Fruit fly (Drosophila melanogaster): ENCODE results near the gene Eip74EF.
A peak's percentile ranks its signal among the peaks of the same experiment; 100 is the strongest.

Gene Eip74EF

dm6 chr3L:17656716-17657395 lies 37.7 kb upstream of the Eip74EF start (continued):
- TF ChIP-seq CG9932 (GFP tag; IDR thresholded peaks at IDR 0.05) = no peak
- no peak for TF ChIP-seq insv (GFP tag; optimal IDR thresholded peaks at IDR 0.05)
- no peak for TF ChIP-seq dmrt11E (tag; optimal IDR thresholded peaks at IDR 0.05)
- TF ChIP-seq CG13775 (GFP tag; optimal IDR thresholded peaks at IDR 0.05) = no peak
- TF ChIP-seq CG12155 (GFP tag; optimal IDR thresholded peaks at IDR 0.05) = no peak
- no peak for TF ChIP-seq CG13894 (tag; optimal IDR thresholded peaks at IDR 0.05)
- no peak for TF ChIP-seq CG7357 (GFP tag; IDR thresholded peaks at IDR 0.05)
- peak; percentile 31; the same call in 1 of the 3 replicates for TF ChIP-seq row (GFP tag; IDR thresholded peaks at IDR 0.05)
- no peak for TF ChIP-seq CG8765 (GFP tag; IDR thresholded peaks at IDR 0.05)
- TF ChIP-seq zfh1 (GFP tag; IDR thresholded peaks at IDR 0.05) = no peak
- no peak for TF ChIP-seq gro (GFP tag; optimal IDR thresholded peaks at IDR 0.05)
- no peak for TF ChIP-seq MTF-1 (GFP tag; optimal IDR thresholded peaks at IDR 0.05; ENCODE audit: borderline replicate concordance)
- TF ChIP-seq Jarid2 (GFP tag; optimal IDR thresholded peaks at IDR 0.05) = no peak
- no peak for TF ChIP-seq Dll (GFP tag; IDR thresholded peaks at IDR 0.05; ENCODE audit: partially characterized antibody)
- TF ChIP-seq Tbp (GFP tag; optimal IDR thresholded peaks at IDR 0.05) = no peak
- peak; percentile 24 for TF ChIP-seq CG3407 (GFP tag; optimal IDR thresholded peaks at IDR 0.05)
- no peak for TF ChIP-seq Hr39 (optimal IDR thresholded peaks at IDR 0.05)
- no peak for TF ChIP-seq Dad (GFP tag; optimal IDR thresholded peaks at IDR 0.05)
- TF ChIP-seq lab (GFP tag; optimal IDR thresholded peaks at IDR 0.05) = no peak
- TF ChIP-seq Neu2 (GFP tag; optimal IDR thresholded peaks at IDR 0.05; ENCODE audit: borderline replicate concordance) = no peak
- no peak for TF ChIP-seq HLH3B (GFP tag; IDR thresholded peaks at IDR 0.05)
- peak; percentile 26 for TF ChIP-seq gsb-n (tag; optimal IDR thresholded peaks at IDR 0.05)
- 0 out of 3 replicates have a peak, but pooled peaks have one; percentile 8 for TF ChIP-seq so (GFP tag; IDR thresholded peaks at IDR 0.05)
- no peak for TF ChIP-seq HLH54F (GFP tag; optimal IDR thresholded peaks at IDR 0.05)
- TF ChIP-seq CG11456 (GFP tag; IDR thresholded peaks at IDR 0.05) = no peak
- no peak for TF ChIP-seq mld (GFP tag; IDR thresholded peaks at IDR 0.05; ENCODE audit: partially characterized antibody)
- no peak for TF ChIP-seq CG14667 (GFP tag; IDR thresholded peaks at IDR 0.05)
- no peak for TF ChIP-seq esg (GFP tag; conservative IDR thresholded peaks at IDR 0.05)
- no peak for TF ChIP-seq BEAF-32 (GFP tag; optimal IDR thresholded peaks at IDR 0.05)
- TF ChIP-seq CG32767 (GFP tag; IDR thresholded peaks at IDR 0.05) = no peak
- no peak for TF ChIP-seq Nf-YC (tag; optimal IDR thresholded peaks at IDR 0.05)
- no peak for TF ChIP-seq CG14965 (GFP tag; optimal IDR thresholded peaks at IDR 0.05; ENCODE audit: borderline replicate concordance)
- TF ChIP-seq Ssrp (tag; optimal IDR thresholded peaks at IDR 0.05) = peak; percentile 4
- no peak for TF ChIP-seq CG7928 (GFP tag; optimal IDR thresholded peaks at IDR 0.05)
- TF ChIP-seq ERR (GFP tag; optimal IDR thresholded peaks at IDR 0.05) = no peak
- TF ChIP-seq CG1603 (tag; optimal IDR thresholded peaks at IDR 0.05) = peak; percentile 38
- no peak for TF ChIP-seq fru (optimal IDR thresholded peaks at IDR 0.05)
- TF ChIP-seq C15 (GFP tag; IDR thresholded peaks at IDR 0.05) = no peak
- no peak for TF ChIP-seq mirr (GFP tag; optimal IDR thresholded peaks at IDR 0.05)
- no peak for TF ChIP-seq Hr78 (GFP tag; optimal IDR thresholded peaks at IDR 0.05)
- TF ChIP-seq ac (GFP tag; optimal IDR thresholded peaks at IDR 0.05) = peak; percentile 17
- no peak for TF ChIP-seq trh (GFP tag; optimal IDR thresholded peaks at IDR 0.05)
- TF ChIP-seq CG2678 (tag; optimal IDR thresholded peaks at IDR 0.05) = peak; percentile 18
- no peak for TF ChIP-seq kah (GFP tag; optimal IDR thresholded peaks at IDR 0.05)
- no peak for TF ChIP-seq ssp (GFP tag; IDR thresholded peaks at IDR 0.05)
- no peak for TF ChIP-seq CG8290 (GFP tag; optimal IDR thresholded peaks at IDR 0.05)
- TF ChIP-seq CG8290 (tag; optimal IDR thresholded peaks at IDR 0.05) = peak in 1 of 2 experiments; percentile 7
- TF ChIP-seq sens (GFP tag) = peak; percentile 86
- TF ChIP-seq pnt (GFP tag; optimal IDR thresholded peaks at IDR 0.05) = no peak
- TF ChIP-seq CG8944 (GFP tag; optimal IDR thresholded peaks at IDR 0.05) = no peak
- no peak for TF ChIP-seq otp (GFP tag; IDR thresholded peaks at IDR 0.05)
